Worm (Caenorhabditis elegans) whole organism, young adult: ENCODE data around the gene swsn-6.

ENCODE experiments used
- B0336.3 ChIP-seq: fragments of 200-800 bp; sonication (Bioruptor generic); IDR thresholded peaks from 2 replicates; pipeline ENCODE4 v1.3.6; 2022; ENCODE audit warnings: missing genetic modification characterization, missing compliant biosample characterization
- C17E4.6 ChIP-seq: fragments of 200-800 bp; sonication (Bioruptor generic); IDR thresholded peaks from 2 replicates; pipeline ENCODE4 v1.3.6; 2022; ENCODE audit warnings: missing genetic modification reagents, missing genetic modification characterization, missing compliant biosample characterization
- F23B12.7 ChIP-seq: sonication (generic microtip); optimal IDR thresholded peaks from 2 replicates; lab custom pipeline; 2017; ENCODE audit warnings: missing genetic modification characterization, mild to moderate bottlenecking, missing compliant biosample characterization, antibody characterized with exemption, moderate library complexity; ENCODE audit not compliant: insufficient read depth
- F55B11.4 ChIP-seq: sonication (generic microtip); optimal IDR thresholded peaks from 2 replicates; lab custom pipeline; 2016; ENCODE audit warnings: missing compliant biosample characterization, missing genetic modification characterization, borderline replicate concordance; ENCODE audit not compliant: insufficient read depth
- K12H6.12 ChIP-seq: fragments of 200-800 bp; sonication (Bioruptor generic); optimal IDR thresholded peaks from 2 replicates; lab custom pipeline; 2018; ENCODE audit warnings: mild to moderate bottlenecking, missing genetic modification characterization, missing compliant biosample characterization
- T26A5.8 ChIP-seq: sonication (generic microtip); optimal IDR thresholded peaks from 2 replicates; lab custom pipeline; 2016; ENCODE audit warnings: missing genetic modification characterization, missing compliant biosample characterization
- Y56A3A.18 ChIP-seq: fragments of 200-800 bp; sonication (Bioruptor generic); IDR thresholded peaks from 2 replicates; pipeline ENCODE4 v1.3.6; 2022; ENCODE audit warnings: missing genetic modification reagents, missing genetic modification characterization, missing compliant biosample characterization
- Y95B8A.8 ChIP-seq: fragments of 200-800 bp; sonication (Bioruptor generic); IDR thresholded peaks from 2 replicates; pipeline ENCODE4 v1.3.6; 2022; ENCODE audit warnings: missing genetic modification reagents, missing genetic modification characterization, missing compliant biosample characterization
- atf-7 ChIP-seq: sonication (generic microtip); optimal IDR thresholded peaks from 2 replicates; lab custom pipeline; 2017; ENCODE audit warnings: mild to moderate bottlenecking, missing genetic modification characterization, missing compliant biosample characterization
- attf-5 ChIP-seq: fragments of 200-800 bp; sonication (Bioruptor generic); optimal IDR thresholded peaks from 2 replicates; lab custom pipeline; 2018; ENCODE audit warnings: mild to moderate bottlenecking, missing genetic modification characterization, missing compliant biosample characterization
- cebp-1 ChIP-seq, 2 experiments: fragments of 200-800 bp in 1 of 2; sonication (Bioruptor generic) in 1 of 2; sonication (generic microtip) in 1 of 2; IDR thresholded peaks in 1 of 2; optimal IDR thresholded peaks in 1 of 2; 2 replicates each; pipeline versions ENCODE4 v1.3.6 to Lab custom; 2017 to 2022; ENCODE audit warnings: missing compliant biosample characterization in 2 of 2, missing genetic modification characterization in 2 of 2, mild to moderate bottlenecking in 1 of 2, missing genetic modification reagents in 1 of 2, moderate library complexity in 1 of 2
- ceh-100 ChIP-seq: fragments of 200-800 bp; sonication (Bioruptor generic); IDR thresholded peaks from 2 replicates; pipeline ENCODE4 v1.3.6; 2022; ENCODE audit warnings: missing genetic modification reagents, missing genetic modification characterization, missing compliant biosample characterization
- dox-1 ChIP-seq: fragments of 200-800 bp; sonication (Bioruptor generic); IDR thresholded peaks from 2 replicates; pipeline ENCODE4 v1.3.6; 2022; ENCODE audit warnings: missing genetic modification reagents, missing genetic modification characterization, missing compliant biosample characterization
- dpff-1 ChIP-seq: sonication (generic microtip); optimal IDR thresholded peaks from 2 replicates; lab custom pipeline; 2017; ENCODE audit warnings: mild to moderate bottlenecking, missing genetic modification characterization, missing compliant biosample characterization
- efl-1 ChIP-seq: fragments of 150-350 bp; optimal IDR thresholded peaks from 2 replicates; lab custom pipeline; 2014; ENCODE audit warnings: missing biosample characterization, missing genetic modification reagents, missing genetic modification characterization
- egl-18 ChIP-seq: fragments of 200-800 bp; sonication (Bioruptor generic); IDR thresholded peaks from 2 replicates; pipeline ENCODE4 v1.3.6; 2022; ENCODE audit warnings: missing genetic modification reagents, missing genetic modification characterization, missing compliant biosample characterization
- ekl-4 ChIP-seq: fragments of 200-800 bp; sonication (Bioruptor generic); IDR thresholded peaks from 2 replicates; pipeline ENCODE4 v1.3.6; 2022; ENCODE audit warnings: missing genetic modification reagents, missing genetic modification characterization, missing compliant biosample characterization
- hmg-1.2 ChIP-seq: fragments of 200-800 bp; sonication (Bioruptor generic); IDR thresholded peaks from 2 replicates; pipeline ENCODE4 v1.3.6; 2022; ENCODE audit warnings: missing genetic modification reagents, missing genetic modification characterization, missing compliant biosample characterization
- lin-26 ChIP-seq: fragments of 200-800 bp; sonication (Bioruptor generic); IDR thresholded peaks from 2 replicates; pipeline ENCODE4 v1.3.6; 2022; ENCODE audit warnings: missing genetic modification reagents, missing genetic modification characterization, missing compliant biosample characterization
- lin-40 ChIP-seq: sonication (generic microtip); optimal IDR thresholded peaks from 2 replicates; lab custom pipeline; 2016; ENCODE audit warnings: missing genetic modification characterization, mild to moderate bottlenecking, missing compliant biosample characterization, missing genotype, missing genetic modification reagents
- lin-54 ChIP-seq: fragments of 200-800 bp; sonication (Bioruptor generic); optimal IDR thresholded peaks from 2 replicates; lab custom pipeline; 2018; ENCODE audit warnings: mild to moderate bottlenecking, missing genetic modification characterization, missing compliant biosample characterization
- lsl-1 ChIP-seq: fragments of 200-800 bp; sonication (Bioruptor generic); optimal IDR thresholded peaks from 2 replicates; lab custom pipeline; 2018; ENCODE audit warnings: mild to moderate bottlenecking, missing genetic modification characterization, moderate library complexity, missing compliant biosample characterization
- madf-6 ChIP-seq: fragments of 200-800 bp; sonication (Bioruptor generic); IDR thresholded peaks from 2 replicates; pipeline ENCODE4 v1.3.6; 2022; ENCODE audit warnings: missing genetic modification reagents, missing genetic modification characterization, missing compliant biosample characterization
- mcd-1 ChIP-seq: fragments of 200-800 bp; sonication (Bioruptor generic); IDR thresholded peaks from 2 replicates; pipeline ENCODE4 v1.3.6; 2022; ENCODE audit warnings: missing genetic modification reagents, missing genetic modification characterization, missing compliant biosample characterization
- mel-28 ChIP-seq: sonication (generic microtip); optimal IDR thresholded peaks from 2 replicates; lab custom pipeline; 2016; ENCODE audit warnings: borderline replicate concordance, mild to moderate bottlenecking, missing genetic modification characterization, missing compliant biosample characterization
- nfyb-1 ChIP-seq: fragments of 200-800 bp; sonication (Bioruptor generic); IDR thresholded peaks from 2 replicates; pipeline ENCODE4 v1.3.6; 2022; ENCODE audit warnings: missing genetic modification reagents, missing genetic modification characterization, missing compliant biosample characterization
- nhr-179 ChIP-seq: sonication (generic microtip); optimal IDR thresholded peaks from 2 replicates; lab custom pipeline; 2016; ENCODE audit warnings: mild to moderate bottlenecking, missing genetic modification characterization, missing compliant biosample characterization
- nhr-80 ChIP-seq: sonication (generic microtip); optimal IDR thresholded peaks from 2 replicates; lab custom pipeline; 2016; ENCODE audit warnings: missing genetic modification characterization, missing compliant biosample characterization
- pbrm-1 ChIP-seq: fragments of 200-800 bp; sonication (Bioruptor generic); IDR thresholded peaks from 2 replicates; pipeline ENCODE4 v1.3.6; 2022; ENCODE audit warnings: missing genetic modification reagents, missing genetic modification characterization, missing compliant biosample characterization
- rpc-1 ChIP-seq, 2 experiments: fragments of 150-350 bp in 1 of 2; sonication (generic microtip) in 1 of 2; optimal IDR thresholded peaks; 2 replicates each; lab custom pipeline; 2014 to 2018; ENCODE audit warnings: missing biosample characterization in 1 of 2, missing genetic modification characterization in 1 of 2, missing genetic modification reagents in 1 of 2, missing genotype in 1 of 2
- sdz-38 ChIP-seq: sonication (generic microtip); optimal IDR thresholded peaks from 2 replicates; lab custom pipeline; 2016; ENCODE audit warnings: missing genotype, missing genetic modification characterization, missing compliant biosample characterization
- snpc-1.3 ChIP-seq: sonication (generic microtip); optimal IDR thresholded peaks from 2 replicates; lab custom pipeline; 2017; ENCODE audit warnings: missing genetic modification characterization, mild to moderate bottlenecking, missing compliant biosample characterization, antibody characterized with exemption, moderate library complexity, missing genotype, missing genetic modification reagents; ENCODE audit not compliant: insufficient read depth
- snpc-4 ChIP-seq, 5 experiments: fragments of 150-350 bp in 1 of 5; sonication (generic microtip) in 4 of 5; optimal IDR thresholded peaks; 2 replicates each; lab custom pipeline; 2014 to 2018; ENCODE audit warnings: missing genetic modification characterization in 5 of 5, missing biosample characterization in 3 of 5, antibody characterized with exemption in 2 of 5, mild to moderate bottlenecking in 2 of 5, missing compliant biosample characterization in 2 of 5, missing genotype in 2 of 5, moderate library complexity in 2 of 5, missing genetic modification reagents in 1 of 5
- tbp1 ChIP-seq: fragments of 200-800 bp; sonication (Bioruptor generic); optimal IDR thresholded peaks from 2 replicates; lab custom pipeline; 2018; ENCODE audit warnings: mild to moderate bottlenecking, missing genetic modification characterization, missing compliant biosample characterization
- zfh-2 ChIP-seq: fragments of 200-800 bp; sonication (Bioruptor generic); conservative IDR thresholded peaks from 2 replicates; pipeline ENCODE4 v1.3.6; 2022; ENCODE audit warnings: missing genetic modification reagents, missing genetic modification characterization, missing compliant biosample characterization

swsn-6 gene

ce11 chrIV:5368860-5369259 is 26.0 kb upstream of the swsn-6 start:
- TF ChIP-seq dpff-1 (no peak), ekl-4 (0 out of 2 replicates have a peak, but pooled peaks have one; percentile 48), snpc-4 (GFP tag; optimal IDR thresholded peaks at IDR 0.05; lab: Kevin White, UChicago) (no peak), snpc-4 (tag; optimal IDR thresholded peaks at IDR 0.05; lab: Kevin White, UChicago) (peak in 2 of 4 experiments; percentile 20 to 67), cebp-1 (GFP tag; IDR thresholded peaks at IDR 0.05; lab: Robert Waterston, UW) (no peak), cebp-1 (tag; optimal IDR thresholded peaks at IDR 0.05; lab: Kevin White, UChicago) (peak; percentile 49), mcd-1 (GFP tag; lab: Robert Waterston, UW) (peak; percentile 67), C17E4.6 (GFP tag; lab: Robert Waterston, UW) (peak; percentile 23; the same call in 1 of the 2 replicates), Y95B8A.8 (0 out of 2 replicates have a peak, but pooled peaks have one; percentile 40), pbrm-1 (GFP tag; lab: Robert Waterston, UW) (0 out of 2 replicates have a peak, but pooled peaks have one; percentile 31), hmg-1.2 (peak; percentile 93), F23B12.7 (no peak), dox-1 (GFP tag; lab: Robert Waterston, UW) (peak; percentile 36; the same call in 1 of the 2 replicates), B0336.3 (peak; percentile 46; the same call in 1 of the 2 replicates), K12H6.12 (tag; lab: Kevin White, UChicago) (no peak), lin-54 (peak; percentile 6), madf-6 (GFP tag; lab: Robert Waterston, UW) (peak; percentile 52), tbp1 (GFP tag; lab: Kevin White, UChicago) (peak; percentile 8), sdz-38 (tag; lab: Kevin White, UChicago) (no peak), lin-26 (GFP tag; lab: Robert Waterston, UW) (no peak), zfh-2 (GFP tag; lab: Robert Waterston, UW) (peak; percentile 63), nhr-179 (tag; lab: Kevin White, UChicago) (no peak), nfyb-1 (GFP tag; lab: Robert Waterston, UW) (0 out of 2 replicates have a peak, but pooled peaks have one; percentile 20), egl-18 (peak; percentile 63; the same call in 1 of the 2 replicates), atf-7 (no peak), lin-40 (tag; lab: Kevin White, UChicago) (no peak), nhr-80 (tag; lab: Kevin White, UChicago) (peak; percentile 11), Y56A3A.18 (GFP tag; lab: Robert Waterston, UW) (no peak), attf-5 (GFP tag; lab: Kevin White, UChicago) (peak; percentile 77)

- TF ChIP-seq mcd-1 (GFP tag; lab: Robert Waterston, UW): 0 out of 2 replicates have a peak, but pooled peaks have one; percentile 31
- TF ChIP-seq F55B11.4: no peak
These were observed 25.4 kb upstream of the swsn-6 start, which contains the start of gene F41H10.3 for ce11 chrIV:5369414-5369813. Gene F41H10.3 (plus strand): TSS chrIV:5369801.

ce11 chrIV:5370914-5371313 is 23.9 kb upstream of the swsn-6 start:
- TF ChIP-seq efl-1 (GFP tag; lab: Kevin White, UChicago) (peak; percentile 12), T26A5.8 (tag; lab: Kevin White, UChicago) (no peak), snpc-1.3 (peak; percentile 18), lsl-1 (GFP tag; lab: Kevin White, UChicago) (peak; percentile 9), snpc-4 (GFP tag; optimal IDR thresholded peaks at IDR 0.05; lab: Kevin White, UChicago) (no peak), snpc-4 (tag; optimal IDR thresholded peaks at IDR 0.05; lab: Kevin White, UChicago) (peak in 2 of 4 experiments; percentile 65 to 78), mel-28 (tag; lab: Kevin White, UChicago) (no peak), rpc-1 (optimal IDR thresholded peaks at IDR 0.05; lab: Kevin White, UChicago) (peak; percentile 14), rpc-1 (tag; optimal IDR thresholded peaks at IDR 0.05; lab: Kevin White, UChicago) (no peak), cebp-1 (GFP tag; IDR thresholded peaks at IDR 0.05; lab: Robert Waterston, UW) (no peak), cebp-1 (tag; optimal IDR thresholded peaks at IDR 0.05; lab: Kevin White, UChicago) (peak; percentile 6), ceh-100 (GFP tag; lab: Robert Waterston, UW) (0 out of 2 replicates have a peak, but pooled peaks have one; percentile 26)
